Worm (Caenorhabditis elegans) whole organism, midembryonic: ENCODE measurements around the gene F54D10.5.

ENCODE experiments used
- cog-1 ChIP-seq: sonication (generic microtip); optimal IDR thresholded peaks from 2 replicates; lab custom pipeline; 2016; ENCODE audit warnings: missing genetic modification characterization, missing compliant biosample characterization
- flt-1 ChIP-seq: fragments of 200-800 bp; sonication (Bioruptor generic); IDR thresholded peaks from 2 replicates; pipeline ENCODE4 v1.3.6; 2022; ENCODE audit warnings: missing genetic modification characterization, missing compliant biosample characterization
- klf-2 ChIP-seq: fragments of 200-800 bp; sonication (Bioruptor generic); conservative IDR thresholded peaks from 2 replicates; pipeline ENCODE4 v1.3.6; 2022; ENCODE audit warnings: missing genetic modification reagents, missing genetic modification characterization, missing compliant biosample characterization
- med-1 ChIP-seq: sonication (generic microtip); optimal IDR thresholded peaks from 2 replicates; lab custom pipeline; 2017; ENCODE audit warnings: missing genetic modification characterization, mild to moderate bottlenecking, missing compliant biosample characterization, antibody characterized with exemption, missing genetic modification reagents; ENCODE audit not compliant: insufficient read depth
- tab-1 ChIP-seq: fragments of 200-800 bp; sonication (Bioruptor generic); IDR thresholded peaks from 2 replicates; pipeline ENCODE4 v1.3.6; 2022; ENCODE audit warnings: missing genetic modification characterization, missing compliant biosample characterization
- ztf-29 ChIP-seq: fragments of 200-800 bp; sonication (Bioruptor generic); IDR thresholded peaks from 2 replicates; pipeline ENCODE4 v1.3.6; 2022; ENCODE audit warnings: missing genetic modification reagents, missing genetic modification characterization, missing compliant biosample characterization

- TF ChIP-seq flt-1 (GFP tag; lab: Robert Waterston, UW) (no peak), tab-1 (GFP tag; lab: Robert Waterston, UW) (no peak), med-1 (GFP tag; lab: Kevin White, UChicago) (no peak), ztf-29 (GFP tag; lab: Robert Waterston, UW) (no peak), cog-1 (tag; lab: Kevin White, UChicago) (no peak), klf-2 (GFP tag; lab: Robert Waterston, UW) (no peak)
Observed at ce11 chrII:3850655-3851054, 42.7 kb upstream of the F54D10.5 start, which contains the start of gene nhr-72.
